Worm (Caenorhabditis elegans) whole organism, L2 larva: Measurements from ENCODE around the gene Y57G11C.33.

Experiments used
- Y55F3AM.14 ChIP-seq: fragments of 200-800 bp; sonication (Bioruptor generic); optimal IDR thresholded peaks from 2 replicates; lab custom pipeline; 2018; ENCODE audit warnings: mild to moderate bottlenecking, missing genetic modification characterization, missing compliant biosample characterization
- alr-1 ChIP-seq: fragments of 150-350 bp; optimal IDR thresholded peaks from 2 replicates; lab custom pipeline; 2014; ENCODE audit warnings: missing biosample characterization, missing genetic modification characterization
- skn-1 ChIP-seq: sonication (generic microtip); optimal IDR thresholded peaks from 2 replicates; lab custom pipeline; 2017; ENCODE audit warnings: missing biosample characterization, missing genetic modification characterization
- unc-62 ChIP-seq: fragments of 150-350 bp; optimal IDR thresholded peaks from 2 replicates; lab custom pipeline; 2014; ENCODE audit warnings: missing biosample characterization, missing genetic modification reagents, missing genetic modification characterization

DNA sequence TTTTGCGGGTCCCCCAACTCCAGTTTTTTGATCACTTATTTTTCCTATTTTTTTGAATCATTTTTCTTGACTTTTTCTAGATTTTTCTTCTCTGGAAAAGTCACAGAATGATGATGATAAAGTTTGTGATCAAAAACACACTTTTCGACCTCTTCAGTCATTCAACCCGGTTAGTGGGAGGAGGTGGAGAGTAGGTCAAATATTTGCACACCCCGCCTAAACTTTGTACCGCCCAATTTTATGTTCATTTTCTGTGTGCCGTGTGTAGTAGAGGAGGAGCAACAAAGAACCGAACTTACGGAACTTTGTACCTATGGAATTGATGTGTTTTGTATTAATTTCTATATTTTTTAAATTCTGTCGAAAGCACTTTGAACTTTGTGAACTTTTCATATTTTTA is 39.4 kb upstream of the Y57G11C.33 start:
- no peak for TF ChIP-seq unc-62
- no peak for TF ChIP-seq Y55F3AM.14 (GFP tag; lab: Kevin White, UChicago)
- TF ChIP-seq alr-1, result no peak
- TF ChIP-seq skn-1 (tag; lab: Kevin White, UChicago), result no peak
